Worm (Caenorhabditis elegans): ENCODE measurements around the gene C07B5.3.

The C07B5.3 gene

ce11 chrX:9494661-9495060 is 28.4 kb downstream of the C07B5.3 start:
- TF ChIP-seq nhr-76 (tag; optimal IDR thresholded peaks at IDR 0.05): no peak
- TF ChIP-seq hlh-11 (tag; optimal IDR thresholded peaks at IDR 0.05): peak; percentile 8

DNA sequence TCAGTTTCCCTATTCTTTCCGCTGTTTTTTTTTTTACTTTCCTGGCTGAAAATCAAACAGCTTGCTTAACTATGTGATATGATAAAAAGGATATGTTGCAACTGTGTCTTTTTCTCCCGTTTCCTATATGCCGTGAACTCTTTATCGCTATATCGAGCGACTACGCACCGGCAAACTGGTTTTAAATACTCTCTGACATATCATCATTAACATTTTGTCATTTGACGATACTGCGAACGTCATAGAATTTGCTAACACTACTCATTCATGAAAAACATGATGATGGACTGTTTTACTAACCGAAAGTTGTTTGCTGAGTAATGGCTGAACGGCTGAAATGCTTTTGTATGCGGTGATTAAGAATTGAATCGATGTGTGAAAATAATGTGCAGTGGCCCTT is 31.6 kb downstream of the C07B5.3 start:
- TF ChIP-seq R02D3.7 (tag; optimal IDR thresholded peaks at IDR 0.05) (no peak), nhr-6 (tag; optimal IDR thresholded peaks at IDR 0.05) (no peak), dmd-8 (GFP tag; IDR thresholded peaks at IDR 0.05) (no peak), Y48G9A.11 (GFP tag; IDR thresholded peaks at IDR 0.05) (no peak), Y75B8A.6 (GFP tag; IDR thresholded peaks at IDR 0.05) (no peak), egl-27 (tag; optimal IDR thresholded peaks at IDR 0.05) (no peak), dmd-6 (GFP tag; IDR thresholded peaks at IDR 0.05) (0 out of 2 replicates have a peak, but pooled peaks have one; percentile 11), nhr-42 (GFP tag; IDR thresholded peaks at IDR 0.05) (no peak), F26F4.8 (GFP tag; conservative IDR thresholded peaks at IDR 0.05) (no peak), hif-1 (tag; optimal IDR thresholded peaks at IDR 0.05) (no peak), F49E8.2 (tag; optimal IDR thresholded peaks at IDR 0.05; ENCODE audit: borderline replicate concordance) (no peak), arid-1 (GFP tag; conservative IDR thresholded peaks at IDR 0.05) (no peak), ama-1 (optimal IDR thresholded peaks at IDR 0.05) (no peak), nhr-102 (tag; optimal IDR thresholded peaks at IDR 0.05) (no peak), jun-1 (tag; optimal IDR thresholded peaks at IDR 0.05) (no peak), ces-1 (GFP tag; optimal IDR thresholded peaks at IDR 0.05) (no peak), mxl-3 (GFP tag; optimal IDR thresholded peaks at IDR 0.05) (peak; percentile 6), unc-62 (GFP tag; optimal IDR thresholded peaks at IDR 0.05 in 1 of 2) (peak in 1 of 2 experiments; percentile 19), unc-62 (tag; optimal IDR thresholded peaks at IDR 0.05) (no peak), gei-8 (GFP tag; optimal IDR thresholded peaks at IDR 0.05) (no peak), aha-1 (tag) (peak; percentile 75), nhr-28 (tag; optimal IDR thresholded peaks at IDR 0.05) (peak; percentile 52), ztf-7 (tag; optimal IDR thresholded peaks at IDR 0.05) (no peak), lin-39 (tag; optimal IDR thresholded peaks at IDR 0.05) (no peak)

ce11 chrX:9489578-9489977 is 33.4 kb downstream of the C07B5.3 start:
- TF ChIP-seq ceh-20 (GFP tag; IDR thresholded peaks at IDR 0.05) (0 out of 2 replicates have a peak, but pooled peaks have one; percentile 23), D1046.2 (GFP tag; IDR thresholded peaks at IDR 0.05) (no peak), nhr-28 (tag; optimal IDR thresholded peaks at IDR 0.05) (peak; percentile 24), hlh-11 (tag; optimal IDR thresholded peaks at IDR 0.05) (peak; percentile 5), hlh-30 (tag; optimal IDR thresholded peaks at IDR 0.05; ENCODE audit: insufficient read depth) (peak; percentile 55), dpl-1 (GFP tag; optimal IDR thresholded peaks at IDR 0.05) (no peak)

DNA sequence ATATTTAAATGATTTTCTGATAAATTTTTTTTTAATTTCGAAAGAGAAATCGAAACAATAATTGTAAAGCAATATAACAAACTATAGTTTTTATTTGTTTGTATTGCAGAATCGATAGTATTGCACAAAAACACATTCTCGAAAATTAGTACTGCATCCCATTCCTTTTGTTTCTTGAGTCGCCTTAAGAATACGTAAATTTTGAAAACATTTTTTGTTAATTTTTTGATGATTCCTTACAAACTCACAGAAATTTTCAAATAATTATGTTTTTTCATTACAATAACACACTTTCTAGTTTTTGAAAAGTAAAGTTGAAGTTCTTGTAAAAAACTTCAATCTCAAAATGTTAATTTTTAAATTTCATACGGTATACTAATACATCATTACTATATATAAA is 36.9 kb downstream of the C07B5.3 start:
- TF ChIP-seq aha-1 (tag) (peak; percentile 88), lin-29 (GFP tag; IDR thresholded peaks at IDR 0.05) (no peak)

ce11 chrX:9483754-9484153 is 39.3 kb downstream of the C07B5.3 start:
- no peak for TF ChIP-seq ZK546.5 (tag; optimal IDR thresholded peaks at IDR 0.05)
- TF ChIP-seq unc-62 (GFP tag; optimal IDR thresholded peaks at IDR 0.05 in 1 of 2): peak in 1 of 2 experiments; percentile 89
- no peak for TF ChIP-seq unc-62 (tag; optimal IDR thresholded peaks at IDR 0.05)

DNA sequence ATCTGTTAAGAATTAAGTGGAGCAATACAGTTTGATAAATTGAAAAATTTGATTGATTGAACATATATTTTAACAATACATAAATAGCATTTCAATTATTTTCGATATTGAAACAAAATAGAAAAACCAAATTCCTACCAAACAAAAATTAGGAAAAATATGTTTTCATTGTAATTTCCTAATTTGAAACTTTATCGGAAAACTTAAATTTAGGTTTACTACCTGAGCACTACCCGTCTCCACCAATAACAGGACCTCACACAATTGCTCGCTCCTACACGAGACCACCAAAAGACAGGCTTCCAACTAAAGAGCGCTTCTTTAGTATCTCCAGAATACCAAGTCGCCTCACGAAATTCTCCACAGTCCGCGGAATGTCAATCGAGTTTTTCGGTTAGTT is 46.3 kb downstream of the C07B5.3 start:
- no peak for TF ChIP-seq set-16 (GFP tag; IDR thresholded peaks at IDR 0.05)
- no peak for TF ChIP-seq pqm-1 (tag; optimal IDR thresholded peaks at IDR 0.05)
- TF ChIP-seq nhr-76 (tag; optimal IDR thresholded peaks at IDR 0.05): no peak
- TF ChIP-seq aha-1 (tag): peak; percentile 92
- no peak for TF ChIP-seq ama-1 (optimal IDR thresholded peaks at IDR 0.05)
- TF ChIP-seq ceh-32 (tag; optimal IDR thresholded peaks at IDR 0.05; ENCODE audit: poor library complexity): no peak
